Worm (Caenorhabditis elegans) whole organism, L4 larva: Measurements from ENCODE around the gene rol-1.

ENCODE experiments used
- F44E2.7 ChIP-seq: fragments of 200-800 bp; sonication (Bioruptor generic); IDR thresholded peaks from 2 replicates; pipeline ENCODE4 v2.1.2; 2022; ENCODE audit warnings: missing genetic modification characterization, missing compliant biosample characterization
- F49E8.2 ChIP-seq: sonication (generic microtip); optimal IDR thresholded peaks from 2 replicates; lab custom pipeline; 2016; ENCODE audit warnings: missing compliant biosample characterization, mild to moderate bottlenecking, missing genetic modification characterization, borderline replicate concordance
- T26A8.4 ChIP-seq: fragments of 200-800 bp; sonication (Bioruptor generic); IDR thresholded peaks from 2 replicates; pipeline ENCODE4 v1.3.6; 2022; ENCODE audit warnings: missing genetic modification characterization, missing compliant biosample characterization
- cey-2 ChIP-seq: sonication (generic microtip); optimal IDR thresholded peaks from 3 replicates; lab custom pipeline; 2017; ENCODE audit warnings: missing genetic modification characterization, mild to moderate bottlenecking, missing compliant biosample characterization, antibody characterized with exemption, borderline replicate concordance; ENCODE audit not compliant: insufficient read depth
- ctbp-1 ChIP-seq: fragments of 200-800 bp; sonication (Bioruptor generic); IDR thresholded peaks from 2 replicates; pipeline ENCODE4 v1.3.6; 2022; ENCODE audit warnings: missing genetic modification reagents, missing genetic modification characterization, missing compliant biosample characterization
- dmd-6 ChIP-seq: fragments of 200-800 bp; sonication (Bioruptor generic); IDR thresholded peaks from 2 replicates; pipeline ENCODE4 v1.3.6; 2022; ENCODE audit warnings: missing genetic modification reagents, missing genetic modification characterization, missing compliant biosample characterization
- egl-43 ChIP-seq: fragments of 200-800 bp; sonication (Bioruptor generic); IDR thresholded peaks from 2 replicates; pipeline ENCODE4 v1.3.6; 2022; ENCODE audit warnings: missing genetic modification reagents, missing genetic modification characterization, missing compliant biosample characterization
- gei-8 ChIP-seq: fragments of 200-800 bp; sonication (Bioruptor generic); optimal IDR thresholded peaks from 2 replicates; lab custom pipeline; 2018; ENCODE audit warnings: mild to moderate bottlenecking, missing genetic modification characterization, missing compliant biosample characterization
- lin-38 ChIP-seq: fragments of 200-800 bp; sonication (Bioruptor generic); IDR thresholded peaks from 2 replicates; pipeline ENCODE4 v1.3.6; 2022; ENCODE audit warnings: missing genetic modification reagents, missing genetic modification characterization, missing compliant biosample characterization
- madf-5 ChIP-seq, 2 experiments: fragments of 200-800 bp; sonication (Bioruptor generic); IDR thresholded peaks; 2 replicates each; pipeline ENCODE4 v1.3.6; 2022; ENCODE audit warnings: missing compliant biosample characterization in 2 of 2, missing genetic modification characterization in 2 of 2
- mxl-2 ChIP-seq: fragments of 200-800 bp; sonication (Bioruptor generic); conservative IDR thresholded peaks from 2 replicates; pipeline ENCODE4 v1.3.6; 2022; ENCODE audit warnings: missing genetic modification reagents, missing genetic modification characterization, missing compliant biosample characterization
- mxl-3 ChIP-seq: fragments of 200-800 bp; sonication (Bioruptor generic); optimal IDR thresholded peaks from 2 replicates; lab custom pipeline; 2018; ENCODE audit warnings: mild to moderate bottlenecking, missing genetic modification characterization, missing compliant biosample characterization
- nhr-42 ChIP-seq: fragments of 200-800 bp; sonication (Bioruptor generic); IDR thresholded peaks from 2 replicates; pipeline ENCODE4 v1.3.6; 2022; ENCODE audit warnings: missing genetic modification characterization, missing compliant biosample characterization
- nhr-77 ChIP-seq: fragments of 150-350 bp; optimal IDR thresholded peaks from 2 replicates; lab custom pipeline; 2014; ENCODE audit warnings: missing biosample characterization, missing genetic modification characterization
- pqm-1 ChIP-seq: sonication (generic microtip); optimal IDR thresholded peaks from 2 replicates; lab custom pipeline; 2017; ENCODE audit warnings: missing biosample characterization, missing genetic modification characterization
- skn-1 ChIP-seq: fragments of 150-350 bp; optimal IDR thresholded peaks from 2 replicates; lab custom pipeline; 2014; ENCODE audit warnings: missing biosample characterization, missing genetic modification characterization
- spr-1 ChIP-seq: sonication (generic microtip); optimal IDR thresholded peaks from 2 replicates; lab custom pipeline; 2016; ENCODE audit warnings: mild to moderate bottlenecking, missing genetic modification characterization, missing compliant biosample characterization
- unc-62 ChIP-seq, 3 experiments: fragments of 150-350 bp in 1 of 3; sonication (generic microtip); optimal IDR thresholded peaks in 2 of 3; peaks in 1 of 3; 1 replicate in 1 of 3; 2 replicates in 2 of 3; lab custom pipeline; 2014 to 2017; ENCODE audit warnings: missing biosample characterization in 3 of 3, missing genetic modification characterization in 3 of 3, missing genetic modification reagents in 3 of 3, missing genotype in 1 of 3
- zag-1 ChIP-seq: fragments of 150-350 bp; optimal IDR thresholded peaks from 2 replicates; lab custom pipeline; 2014; ENCODE audit warnings: missing biosample characterization, missing genetic modification characterization
- zip-2 ChIP-seq: fragments of 150-350 bp; optimal IDR thresholded peaks from 2 replicates; lab custom pipeline; 2014; ENCODE audit warnings: missing biosample characterization, missing genetic modification characterization

The rol-1 gene

ce11 chrII:12224916-12225406, 52.6 kb downstream of the rol-1 start, which contains the start of the genes pqn-87 and rsr-2 (continued):
- no peak for TF ChIP-seq spr-1 (tag; lab: Kevin White, UChicago)
- no peak for TF ChIP-seq egl-43 (GFP tag; lab: Robert Waterston, UW)
- no peak for TF ChIP-seq zip-2 (tag; lab: Kevin White, UChicago)
- TF ChIP-seq cey-2 (tag; lab: Kevin White, UChicago), result no peak
- TF ChIP-seq madf-5 (GFP tag; IDR thresholded peaks at IDR 0.05; lab: Robert Waterston, UW), result no peak
- TF ChIP-seq ctbp-1 (GFP tag; lab: Robert Waterston, UW), result no peak
- TF ChIP-seq F44E2.7 (GFP tag; lab: Robert Waterston, UW), result no peak
- no peak for TF ChIP-seq mxl-2 (GFP tag; lab: Robert Waterston, UW)
- no peak for TF ChIP-seq F49E8.2 (tag; lab: Kevin White, UChicago)
- TF ChIP-seq nhr-77 (tag; lab: Kevin White, UChicago), result no peak
- no peak for TF ChIP-seq T26A8.4 (GFP tag; lab: Robert Waterston, UW)
- TF ChIP-seq unc-62 (GFP tag; optimal IDR thresholded peaks at IDR 0.05 in 1 of 2; lab: Kevin White, UChicago), result no peak
- TF ChIP-seq unc-62 (tag; optimal IDR thresholded peaks at IDR 0.05; lab: Kevin White, UChicago), result no peak
- TF ChIP-seq lin-38, result 0 out of 2 replicates have a peak, but pooled peaks have one; percentile 19
- no peak for TF ChIP-seq dmd-6 (GFP tag; lab: Robert Waterston, UW)
- TF ChIP-seq mxl-3, result no peak
- no peak for TF ChIP-seq pqm-1 (tag; lab: Kevin White, UChicago)
- TF ChIP-seq gei-8 (GFP tag; lab: Kevin White, UChicago), result no peak
- no peak for TF ChIP-seq nhr-42
- TF ChIP-seq skn-1 (tag; lab: Kevin White, UChicago), result no peak
- TF ChIP-seq zag-1, result no peak
